Worm (Caenorhabditis elegans) whole organism, young adult: ENCODE data around the gene srh-68.

Experiments
- B0035.1 ChIP-seq: sonication (generic microtip); optimal IDR thresholded peaks from 2 replicates; lab custom pipeline; 2016; ENCODE audit warnings: missing genetic modification characterization, mild to moderate bottlenecking, missing compliant biosample characterization, missing genotype, missing genetic modification reagents
- C06A6.2 ChIP-seq: fragments of 200-800 bp; sonication (Bioruptor generic); conservative IDR thresholded peaks from 2 replicates; pipeline ENCODE4 v1.3.6; 2022; ENCODE audit warnings: missing genetic modification characterization, missing compliant biosample characterization
- F37B4.10 ChIP-seq: fragments of 200-800 bp; sonication (Bioruptor generic); IDR thresholded peaks from 2 replicates; pipeline ENCODE4 v1.3.6; 2022; ENCODE audit warnings: missing genetic modification characterization, missing compliant biosample characterization
- F52B5.7 ChIP-seq: sonication (generic microtip); optimal IDR thresholded peaks from 2 replicates; lab custom pipeline; 2016; ENCODE audit warnings: mild to moderate bottlenecking, missing genetic modification characterization, missing compliant biosample characterization
- K11D2.4 ChIP-seq: fragments of 200-800 bp; sonication (Bioruptor generic); IDR thresholded peaks from 2 replicates; pipeline ENCODE4 v1.3.6; 2022; ENCODE audit warnings: missing genetic modification reagents, missing genetic modification characterization, missing compliant biosample characterization
- Y53F4B.3 ChIP-seq: fragments of 200-800 bp; sonication (Bioruptor generic); IDR thresholded peaks from 2 replicates; pipeline ENCODE4 v1.3.6; 2022; ENCODE audit warnings: missing genetic modification reagents, missing genetic modification characterization, missing compliant biosample characterization
- Y53G8AR.9 ChIP-seq: fragments of 200-800 bp; sonication (Bioruptor generic); conservative IDR thresholded peaks from 2 replicates; pipeline ENCODE4 v1.3.6; 2022; ENCODE audit warnings: missing genetic modification reagents, missing genetic modification characterization, missing compliant biosample characterization
- Y56A3A.18 ChIP-seq: fragments of 200-800 bp; sonication (Bioruptor generic); IDR thresholded peaks from 2 replicates; pipeline ENCODE4 v1.3.6; 2022; ENCODE audit warnings: missing genetic modification reagents, missing genetic modification characterization, missing compliant biosample characterization
- ZK185.1 ChIP-seq: sonication (generic microtip); optimal IDR thresholded peaks from 2 replicates; lab custom pipeline; 2016; ENCODE audit warnings: mild to moderate bottlenecking, missing genetic modification characterization, missing compliant biosample characterization; ENCODE audit not compliant: poor library complexity, severe bottlenecking
- ama-1 ChIP-seq, 3 experiments: fragments of 150-350 bp in 1 of 3; sonication (generic microtip) in 2 of 3; optimal IDR thresholded peaks; 2 replicates each; lab custom pipeline; 2014 to 2018; ENCODE audit warnings: missing biosample characterization in 2 of 3, missing genetic modification characterization in 2 of 3, missing genetic modification reagents in 2 of 3
- aptf-2 ChIP-seq: fragments of 200-800 bp; sonication (Bioruptor generic); conservative IDR thresholded peaks from 2 replicates; pipeline ENCODE4 v1.3.6; 2022; ENCODE audit warnings: missing genetic modification reagents, missing genetic modification characterization, missing compliant biosample characterization
- aptf-3 ChIP-seq: fragments of 200-800 bp; sonication (Bioruptor generic); IDR thresholded peaks from 2 replicates; pipeline ENCODE4 v1.3.6; 2022; ENCODE audit warnings: missing genetic modification characterization, missing compliant biosample characterization
- atf-7 ChIP-seq: sonication (generic microtip); optimal IDR thresholded peaks from 2 replicates; lab custom pipeline; 2017; ENCODE audit warnings: mild to moderate bottlenecking, missing genetic modification characterization, missing compliant biosample characterization
- attf-5 ChIP-seq: fragments of 200-800 bp; sonication (Bioruptor generic); optimal IDR thresholded peaks from 2 replicates; lab custom pipeline; 2018; ENCODE audit warnings: mild to moderate bottlenecking, missing genetic modification characterization, missing compliant biosample characterization
- attf-6 ChIP-seq: fragments of 200-800 bp; sonication (Bioruptor generic); IDR thresholded peaks from 2 replicates; pipeline ENCODE4 v1.3.6; 2022; ENCODE audit warnings: missing genetic modification reagents, missing genetic modification characterization, missing compliant biosample characterization
- ccch-3 ChIP-seq: fragments of 200-800 bp; sonication (Bioruptor generic); optimal IDR thresholded peaks from 2 replicates; lab custom pipeline; 2018; ENCODE audit warnings: mild to moderate bottlenecking, missing genetic modification characterization, missing compliant biosample characterization
- ceh-40 ChIP-seq: fragments of 200-800 bp; sonication (Bioruptor generic); IDR thresholded peaks from 2 replicates; pipeline ENCODE4 v1.3.6; 2022; ENCODE audit warnings: missing genetic modification characterization, missing compliant biosample characterization
- chd-7 ChIP-seq: sonication (generic microtip); optimal IDR thresholded peaks from 2 replicates; lab custom pipeline; 2016; ENCODE audit warnings: mild to moderate bottlenecking, missing genetic modification characterization, moderate library complexity, missing compliant biosample characterization
- die-1 ChIP-seq: sonication (generic microtip); optimal IDR thresholded peaks from 2 replicates; lab custom pipeline; 2016; ENCODE audit warnings: missing genotype, mild to moderate bottlenecking, missing genetic modification characterization, missing compliant biosample characterization
- dpl-1 ChIP-seq: fragments of 150-350 bp; optimal IDR thresholded peaks from 2 replicates; lab custom pipeline; 2014; ENCODE audit warnings: missing biosample characterization, missing genetic modification reagents, missing genetic modification characterization
- egl-18 ChIP-seq: fragments of 200-800 bp; sonication (Bioruptor generic); IDR thresholded peaks from 2 replicates; pipeline ENCODE4 v1.3.6; 2022; ENCODE audit warnings: missing genetic modification reagents, missing genetic modification characterization, missing compliant biosample characterization
- egl-44 ChIP-seq: fragments of 200-800 bp; sonication (Bioruptor generic); IDR thresholded peaks from 2 replicates; pipeline ENCODE4 v1.3.6; 2022; ENCODE audit warnings: missing genetic modification reagents, missing genetic modification characterization, missing compliant biosample characterization
- egrh-3 ChIP-seq: fragments of 200-800 bp; sonication (Bioruptor generic); IDR thresholded peaks from 2 replicates; pipeline ENCODE4 v1.3.6; 2022; ENCODE audit warnings: missing genetic modification reagents, missing genetic modification characterization, missing compliant biosample characterization
- hlh-26 ChIP-seq: fragments of 200-800 bp; sonication (Bioruptor generic); conservative IDR thresholded peaks from 2 replicates; pipeline ENCODE4 v1.3.6; 2022; ENCODE audit warnings: missing genetic modification reagents, missing genetic modification characterization, missing compliant biosample characterization
- hmg-1.2 ChIP-seq: fragments of 200-800 bp; sonication (Bioruptor generic); IDR thresholded peaks from 2 replicates; pipeline ENCODE4 v1.3.6; 2022; ENCODE audit warnings: missing genetic modification reagents, missing genetic modification characterization, missing compliant biosample characterization
- hrde-1 ChIP-seq: sonication (generic microtip); optimal IDR thresholded peaks from 2 replicates; lab custom pipeline; 2016; ENCODE audit warnings: missing genetic modification characterization, mild to moderate bottlenecking, missing compliant biosample characterization, moderate library complexity, missing genotype, missing genetic modification reagents, borderline replicate concordance
- hsf-1 ChIP-seq: fragments of 200-800 bp; sonication (Bioruptor generic); IDR thresholded peaks from 2 replicates; pipeline ENCODE4 v1.3.6; 2022; ENCODE audit warnings: missing genetic modification reagents, missing genetic modification characterization, missing compliant biosample characterization
- let-526 ChIP-seq: fragments of 200-800 bp; sonication (Bioruptor generic); IDR thresholded peaks from 2 replicates; pipeline ENCODE4 v1.3.6; 2022; ENCODE audit warnings: missing genetic modification reagents, missing genetic modification characterization, missing compliant biosample characterization
- let-607 ChIP-seq, 2 experiments: fragments of 200-800 bp in 1 of 2; sonication (Bioruptor generic) in 1 of 2; sonication (generic microtip) in 1 of 2; optimal IDR thresholded peaks; 2 replicates each; lab custom pipeline; 2016 to 2018; ENCODE audit warnings: mild to moderate bottlenecking in 2 of 2, missing compliant biosample characterization in 2 of 2, missing genetic modification characterization in 2 of 2, moderate library complexity in 2 of 2, missing genotype in 1 of 2
- lin-26 ChIP-seq: fragments of 200-800 bp; sonication (Bioruptor generic); IDR thresholded peaks from 2 replicates; pipeline ENCODE4 v1.3.6; 2022; ENCODE audit warnings: missing genetic modification reagents, missing genetic modification characterization, missing compliant biosample characterization
- lin-40 ChIP-seq: sonication (generic microtip); optimal IDR thresholded peaks from 2 replicates; lab custom pipeline; 2016; ENCODE audit warnings: missing genetic modification characterization, mild to moderate bottlenecking, missing compliant biosample characterization, missing genotype, missing genetic modification reagents
- lsl-1 ChIP-seq: fragments of 200-800 bp; sonication (Bioruptor generic); optimal IDR thresholded peaks from 2 replicates; lab custom pipeline; 2018; ENCODE audit warnings: mild to moderate bottlenecking, missing genetic modification characterization, moderate library complexity, missing compliant biosample characterization
- madf-10 ChIP-seq: sonication (generic microtip); optimal IDR thresholded peaks from 2 replicates; lab custom pipeline; 2016; ENCODE audit warnings: mild to moderate bottlenecking, missing genetic modification characterization, missing compliant biosample characterization
- mel-28 ChIP-seq: sonication (generic microtip); optimal IDR thresholded peaks from 2 replicates; lab custom pipeline; 2016; ENCODE audit warnings: borderline replicate concordance, mild to moderate bottlenecking, missing genetic modification characterization, missing compliant biosample characterization
- nfya-1 ChIP-seq: sonication (generic microtip); optimal IDR thresholded peaks from 2 replicates; lab custom pipeline; 2017; ENCODE audit warnings: antibody characterized with exemption, missing compliant biosample characterization, missing genetic modification characterization, borderline replicate concordance; ENCODE audit not compliant: insufficient read depth
- nfya-2 ChIP-seq: fragments of 200-800 bp; sonication (Bioruptor generic); IDR thresholded peaks from 2 replicates; pipeline ENCODE4 v1.3.6; 2022; ENCODE audit warnings: missing genetic modification reagents, missing genetic modification characterization, missing compliant biosample characterization
- nhr-120 ChIP-seq: fragments of 200-800 bp; sonication (Bioruptor generic); IDR thresholded peaks from 2 replicates; pipeline ENCODE4 v1.3.6; 2022; ENCODE audit warnings: missing genetic modification characterization, missing compliant biosample characterization
- nhr-27 ChIP-seq: fragments of 200-800 bp; sonication (Bioruptor generic); optimal IDR thresholded peaks from 2 replicates; lab custom pipeline; 2018; ENCODE audit warnings: mild to moderate bottlenecking, missing genetic modification characterization, moderate library complexity, missing compliant biosample characterization
- pbrm-1 ChIP-seq: fragments of 200-800 bp; sonication (Bioruptor generic); IDR thresholded peaks from 2 replicates; pipeline ENCODE4 v1.3.6; 2022; ENCODE audit warnings: missing genetic modification reagents, missing genetic modification characterization, missing compliant biosample characterization
- rcor-1 ChIP-seq: fragments of 200-800 bp; sonication (Bioruptor generic); IDR thresholded peaks from 2 replicates; pipeline ENCODE4 v1.3.6; 2022; ENCODE audit warnings: missing genetic modification reagents, missing genetic modification characterization, missing compliant biosample characterization
- repo-1 ChIP-seq: sonication (generic microtip); optimal IDR thresholded peaks from 2 replicates; lab custom pipeline; 2017; ENCODE audit warnings: mild to moderate bottlenecking, missing genetic modification characterization, missing compliant biosample characterization
- snpc-3.4 ChIP-seq: sonication (generic microtip); optimal IDR thresholded peaks from 2 replicates; lab custom pipeline; 2017; ENCODE audit warnings: missing genetic modification characterization, mild to moderate bottlenecking, missing compliant biosample characterization, antibody characterized with exemption, moderate library complexity, missing genotype, missing genetic modification reagents
- snpc-4 ChIP-seq, 5 experiments: fragments of 150-350 bp in 1 of 5; sonication (generic microtip) in 4 of 5; optimal IDR thresholded peaks; 2 replicates each; lab custom pipeline; 2014 to 2018; ENCODE audit warnings: missing genetic modification characterization in 5 of 5, missing biosample characterization in 3 of 5, antibody characterized with exemption in 2 of 5, mild to moderate bottlenecking in 2 of 5, missing compliant biosample characterization in 2 of 5, missing genotype in 2 of 5, moderate library complexity in 2 of 5, missing genetic modification reagents in 1 of 5
- somi-1 ChIP-seq: fragments of 200-800 bp; sonication (Bioruptor generic); optimal IDR thresholded peaks from 2 replicates; lab custom pipeline; 2018; ENCODE audit warnings: mild to moderate bottlenecking, missing genetic modification characterization, missing compliant biosample characterization
- ztf-3 ChIP-seq: fragments of 200-800 bp; sonication (Bioruptor generic); optimal IDR thresholded peaks from 2 replicates; lab custom pipeline; 2018; ENCODE audit warnings: mild to moderate bottlenecking, missing genetic modification characterization, missing compliant biosample characterization

Gene srh-68

DNA sequence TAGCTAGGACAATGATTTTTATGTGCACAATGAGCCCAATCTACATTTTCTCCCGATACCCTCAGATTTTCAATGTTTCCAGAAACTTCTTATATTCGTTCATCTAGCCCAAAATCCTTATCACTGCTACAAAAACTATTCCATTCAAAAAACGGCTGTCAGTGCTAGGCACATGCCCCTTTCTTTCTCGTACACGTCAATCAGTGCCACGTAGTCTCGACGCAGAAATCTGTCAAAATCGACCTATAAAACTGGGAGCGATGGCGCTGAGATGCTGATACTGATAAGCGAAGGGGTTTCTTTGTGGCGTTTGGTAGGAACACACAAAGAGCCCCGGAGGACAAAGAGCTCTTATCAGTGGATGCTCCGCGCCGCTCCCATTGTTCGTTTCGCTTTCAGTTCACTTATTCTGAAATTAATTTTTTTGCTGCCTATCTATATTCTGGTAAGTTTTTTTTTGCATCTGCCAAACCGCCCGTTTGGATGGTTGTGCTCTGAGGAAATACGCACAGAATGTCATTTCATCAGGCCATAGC lies 11.7 kb downstream of the srh-68 start, which contains the start of gene srh-70:
Gene srh-70, minus strand, starts transcription at position 51 of the 536 bp plus-strand sequence.
- TF ChIP-seq Y53G8AR.9 (GFP tag; lab: Robert Waterston, UW): peak; percentile 72
- no peak for TF ChIP-seq F37B4.10 (GFP tag; lab: Robert Waterston, UW)
- 0 out of 2 replicates have a peak, but pooled peaks have one; percentile 24 for TF ChIP-seq C06A6.2 (GFP tag; lab: Robert Waterston, UW)
- peak; percentile 37; the same call in 1 of the 2 replicates for TF ChIP-seq egl-44 (GFP tag; lab: Robert Waterston, UW)
- TF ChIP-seq hsf-1: peak; percentile 59; the same call in 1 of the 2 replicates
- TF ChIP-seq Y53F4B.3 (GFP tag; lab: Robert Waterston, UW): no peak
- TF ChIP-seq rcor-1: no peak
- TF ChIP-seq lsl-1 (GFP tag; lab: Kevin White, UChicago): no peak
- TF ChIP-seq F52B5.7 (tag; lab: Kevin White, UChicago): no peak
- TF ChIP-seq snpc-3.4: no peak
- no peak for TF ChIP-seq hmg-1.2 (GFP tag; lab: Robert Waterston, UW)
- TF ChIP-seq ceh-40 (GFP tag; lab: Robert Waterston, UW): no peak
- TF ChIP-seq nhr-27 (tag; lab: Kevin White, UChicago): no peak
- no peak for TF ChIP-seq pbrm-1 (GFP tag; lab: Robert Waterston, UW)
- no peak for TF ChIP-seq egl-18 (GFP tag; lab: Robert Waterston, UW)
- no peak for TF ChIP-seq die-1 (tag; lab: Kevin White, UChicago)
- 0 out of 2 replicates have a peak, but pooled peaks have one; percentile 21 for TF ChIP-seq let-526 (GFP tag; lab: Robert Waterston, UW)
- TF ChIP-seq nfya-1 (tag; lab: Kevin White, UChicago): no peak
- no peak for TF ChIP-seq hrde-1
- peak; percentile 76 for TF ChIP-seq chd-7
- no peak for TF ChIP-seq nhr-120
- TF ChIP-seq aptf-2 (GFP tag; lab: Robert Waterston, UW): no peak
- no peak for TF ChIP-seq hlh-26 (GFP tag; lab: Robert Waterston, UW)
- 0 out of 2 replicates have a peak, but pooled peaks have one; percentile 29 for TF ChIP-seq Y56A3A.18 (GFP tag; lab: Robert Waterston, UW)
- TF ChIP-seq B0035.1: no peak
- TF ChIP-seq ccch-3 (GFP tag; lab: Kevin White, UChicago): no peak
- no peak for TF ChIP-seq nfya-2
- no peak for TF ChIP-seq egrh-3
- peak; percentile 48 for TF ChIP-seq lin-40 (tag; lab: Kevin White, UChicago)
- no peak for TF ChIP-seq somi-1 (GFP tag; lab: Kevin White, UChicago)
- no peak for TF ChIP-seq lin-26 (GFP tag; lab: Robert Waterston, UW)
- no peak for TF ChIP-seq ztf-3
- TF ChIP-seq repo-1 (tag; lab: Kevin White, UChicago): peak; percentile 29
- TF ChIP-seq attf-5: peak; percentile 24
- TF ChIP-seq dpl-1: no peak
- peak; percentile 6 for TF ChIP-seq madf-10 (tag; lab: Kevin White, UChicago)
- TF ChIP-seq ZK185.1 (tag; lab: Kevin White, UChicago): peak; percentile 46
- TF ChIP-seq aptf-3 (GFP tag; lab: Robert Waterston, UW): no peak
- no peak for TF ChIP-seq ama-1 (optimal IDR thresholded peaks at IDR 0.05; lab: Kevin White, UChicago)
- no peak for TF ChIP-seq ama-1 (GFP tag; optimal IDR thresholded peaks at IDR 0.05; lab: Kevin White, UChicago)
- TF ChIP-seq K11D2.4 (GFP tag; lab: Robert Waterston, UW): 0 out of 2 replicates have a peak, but pooled peaks have one; percentile 15
- peak; percentile 99 for TF ChIP-seq let-607 (tag; optimal IDR thresholded peaks at IDR 0.05; lab: Kevin White, UChicago)
- TF ChIP-seq atf-7 (tag; lab: Kevin White, UChicago): peak; percentile 83
- no peak for TF ChIP-seq snpc-4 (GFP tag; optimal IDR thresholded peaks at IDR 0.05; lab: Kevin White, UChicago)
- TF ChIP-seq snpc-4 (tag; optimal IDR thresholded peaks at IDR 0.05; lab: Kevin White, UChicago): peak in 2 of 4 experiments; percentile 22 to 29
- TF ChIP-seq attf-6: no peak
- TF ChIP-seq mel-28 (tag; lab: Kevin White, UChicago): no peak
